Worm (Caenorhabditis elegans) whole organism, L1 larva: ENCODE measurements around the gene srsx-32.

Experiments used
- C04F5.9 ChIP-seq: sonication (generic microtip); optimal IDR thresholded peaks from 2 replicates; lab custom pipeline; 2016; ENCODE audit warnings: missing genetic modification characterization, missing compliant biosample characterization
- F16B12.6 ChIP-seq: fragments of 150-350 bp; optimal IDR thresholded peaks from 2 replicates; lab custom pipeline; 2014; ENCODE audit warnings: missing biosample characterization, missing genetic modification characterization
- aha-1 ChIP-seq: fragments of 150-350 bp; optimal IDR thresholded peaks from 2 replicates; lab custom pipeline; 2014; ENCODE audit warnings: missing biosample characterization, missing genetic modification characterization
- alr-1 ChIP-seq: fragments of 200-800 bp; sonication (Bioruptor generic); optimal IDR thresholded peaks from 2 replicates; lab custom pipeline; 2018; ENCODE audit warnings: borderline replicate concordance, mild to moderate bottlenecking, missing genetic modification characterization, missing compliant biosample characterization
- aly-2 ChIP-seq: fragments of 150-350 bp; optimal IDR thresholded peaks from 2 replicates; lab custom pipeline; 2014; ENCODE audit warnings: missing biosample characterization, missing genetic modification characterization
- ama-1 ChIP-seq: fragments of 150-350 bp; optimal IDR thresholded peaks from 2 replicates; lab custom pipeline; 2014
- blmp-1 ChIP-seq: fragments of 150-350 bp; optimal IDR thresholded peaks from 2 replicates; lab custom pipeline; 2014; ENCODE audit warnings: missing biosample characterization, missing genetic modification characterization
- ceh-63 ChIP-seq: fragments of 200-800 bp; sonication (Bioruptor generic); optimal IDR thresholded peaks from 2 replicates; lab custom pipeline; 2018; ENCODE audit warnings: mild to moderate bottlenecking, missing genetic modification characterization, missing compliant biosample characterization
- ceh-82 ChIP-seq, 3 experiments: fragments of 150-350 bp in 1 of 3; sonication (generic microtip) in 2 of 3; optimal IDR thresholded peaks; 2 replicates each; lab custom pipeline; 2014 to 2017; ENCODE audit warnings: missing biosample characterization in 3 of 3, missing genetic modification characterization in 3 of 3
- ceh-90 ChIP-seq: sonication (generic microtip); optimal IDR thresholded peaks from 2 replicates; lab custom pipeline; 2016; ENCODE audit warnings: missing genetic modification characterization, missing compliant biosample characterization
- ces-1 ChIP-seq: fragments of 150-350 bp; optimal IDR thresholded peaks from 2 replicates; lab custom pipeline; 2014; ENCODE audit warnings: missing biosample characterization, missing genetic modification reagents, missing genetic modification characterization
- dsc-1 ChIP-seq: sonication (generic microtip); optimal IDR thresholded peaks from 2 replicates; lab custom pipeline; 2016; ENCODE audit warnings: mild to moderate bottlenecking, missing genetic modification characterization, missing compliant biosample characterization
- efl-1 ChIP-seq, 4 experiments: fragments of 150-350 bp; optimal IDR thresholded peaks in 3 of 4; peaks in 1 of 4; 1 replicate in 1 of 4; 2 replicates in 3 of 4; lab custom pipeline; 2014; ENCODE audit warnings: missing biosample characterization in 2 of 4, missing genetic modification characterization in 2 of 4, missing genetic modification reagents in 2 of 4
- egl-27 ChIP-seq, 2 experiments: fragments of 150-350 bp in 1 of 2; sonication (generic microtip); optimal IDR thresholded peaks; 3 replicates each; lab custom pipeline; 2017 to 2018; ENCODE audit warnings: missing biosample characterization in 2 of 2, missing genetic modification characterization in 2 of 2, missing genetic modification reagents in 2 of 2
- fkh-4 ChIP-seq: sonication (generic microtip); optimal IDR thresholded peaks from 2 replicates; lab custom pipeline; 2016; ENCODE audit warnings: missing compliant biosample characterization, missing genetic modification characterization, borderline replicate concordance
- fos-1 ChIP-seq: fragments of 150-350 bp; optimal IDR thresholded peaks from 2 replicates; lab custom pipeline; 2014; ENCODE audit warnings: missing biosample characterization, missing genetic modification characterization
- hlh-17 ChIP-seq: fragments of 200-800 bp; sonication (Bioruptor generic); optimal IDR thresholded peaks from 2 replicates; lab custom pipeline; 2018; ENCODE audit warnings: missing genetic modification characterization, mild to moderate bottlenecking, missing compliant biosample characterization, moderate library complexity, borderline replicate concordance
- irx-1 ChIP-seq: sonication (generic microtip); optimal IDR thresholded peaks from 2 replicates; lab custom pipeline; 2016; ENCODE audit warnings: missing genetic modification characterization, missing compliant biosample characterization
- lin-14 ChIP-seq: fragments of 200-800 bp; sonication (Bioruptor generic); optimal IDR thresholded peaks from 2 replicates; lab custom pipeline; 2018; ENCODE audit warnings: mild to moderate bottlenecking, missing genetic modification characterization, moderate library complexity, missing compliant biosample characterization
- lin-35 ChIP-seq, 2 experiments: fragments of 150-350 bp; optimal IDR thresholded peaks; 2 replicates each; lab custom pipeline; 2014; ENCODE audit warnings: missing biosample characterization in 2 of 2, missing genetic modification characterization in 2 of 2, missing genetic modification reagents in 2 of 2
- mef-2 ChIP-seq: fragments of 150-350 bp; optimal IDR thresholded peaks from 2 replicates; lab custom pipeline; 2014; ENCODE audit warnings: missing biosample characterization, missing genetic modification characterization
- nhr-12 ChIP-seq: sonication (generic microtip); optimal IDR thresholded peaks from 2 replicates; lab custom pipeline; 2017; ENCODE audit warnings: missing biosample characterization, missing genetic modification characterization
- nhr-47 ChIP-seq: sonication (generic microtip); optimal IDR thresholded peaks from 2 replicates; lab custom pipeline; 2016; ENCODE audit warnings: mild to moderate bottlenecking, missing genetic modification characterization, moderate library complexity, missing compliant biosample characterization
- nhr-76 ChIP-seq: sonication (generic microtip); optimal IDR thresholded peaks from 2 replicates; lab custom pipeline; 2017; ENCODE audit warnings: missing biosample characterization, missing genetic modification characterization
- nhr-84 ChIP-seq: sonication (generic microtip); optimal IDR thresholded peaks from 2 replicates; lab custom pipeline; 2017; ENCODE audit warnings: missing biosample characterization, missing genetic modification characterization
- nhr-90 ChIP-seq: sonication (generic microtip); optimal IDR thresholded peaks from 2 replicates; lab custom pipeline; 2016; ENCODE audit warnings: mild to moderate bottlenecking, missing genetic modification characterization, missing compliant biosample characterization; ENCODE audit not compliant: poor library complexity
- rnt-1 ChIP-seq: sonication (generic microtip); optimal IDR thresholded peaks from 2 replicates; lab custom pipeline; 2016; ENCODE audit warnings: mild to moderate bottlenecking, missing genetic modification characterization, moderate library complexity, missing compliant biosample characterization
- skn-1 ChIP-seq: fragments of 150-350 bp; optimal IDR thresholded peaks from 2 replicates; lab custom pipeline; 2014; ENCODE audit warnings: missing biosample characterization, missing genetic modification characterization
- snu-23 ChIP-seq: sonication (generic microtip); optimal IDR thresholded peaks from 2 replicates; lab custom pipeline; 2016; ENCODE audit warnings: missing genetic modification characterization, missing compliant biosample characterization
- sptf-1 ChIP-seq: fragments of 150-350 bp; optimal IDR thresholded peaks from 2 replicates; lab custom pipeline; 2014; ENCODE audit warnings: missing biosample characterization, missing genetic modification characterization
- swsn-7 ChIP-seq: sonication (generic microtip); optimal IDR thresholded peaks from 2 replicates; lab custom pipeline; 2016; ENCODE audit warnings: missing genetic modification characterization, missing compliant biosample characterization
- tbx-2 ChIP-seq: sonication (generic microtip); optimal IDR thresholded peaks from 2 replicates; lab custom pipeline; 2016; ENCODE audit warnings: missing genetic modification characterization, missing compliant biosample characterization
- unc-130 ChIP-seq: fragments of 150-350 bp; optimal IDR thresholded peaks from 2 replicates; lab custom pipeline; 2017; ENCODE audit warnings: missing biosample characterization, missing genetic modification characterization, inconsistent platforms
- unc-30 ChIP-seq: sonication (generic microtip); optimal IDR thresholded peaks from 2 replicates; lab custom pipeline; 2017; ENCODE audit warnings: missing biosample characterization, missing genetic modification characterization
- unc-62 ChIP-seq: fragments of 150-350 bp; optimal IDR thresholded peaks from 2 replicates; lab custom pipeline; 2014; ENCODE audit warnings: missing biosample characterization, missing genetic modification reagents, missing genetic modification characterization
- vab-15 ChIP-seq: sonication (generic microtip); optimal IDR thresholded peaks from 2 replicates; lab custom pipeline; 2017; ENCODE audit warnings: missing genotype, mild to moderate bottlenecking, missing genetic modification characterization, missing compliant biosample characterization
- xbp-1 ChIP-seq: sonication (generic microtip); optimal IDR thresholded peaks from 2 replicates; lab custom pipeline; 2016; ENCODE audit warnings: missing genetic modification characterization, missing compliant biosample characterization
- zag-1 ChIP-seq: fragments of 150-350 bp; optimal IDR thresholded peaks from 2 replicates; lab custom pipeline; 2014; ENCODE audit warnings: missing biosample characterization, missing genetic modification characterization

The srsx-32 gene

ce11 chrV:7012617-7013016 lies 4.5 kb upstream of the srsx-32 start, which contains the start of gene srw-127:
Gene srw-127 (plus strand): TSS chrV:7012917.
- TF ChIP-seq egl-27 (tag; optimal IDR thresholded peaks at IDR 0.05; lab: Kevin White, UChicago) (no peak), lin-14 (no peak), unc-30 (tag; lab: Kevin White, UChicago) (no peak), swsn-7 (no peak), aly-2 (no peak), vab-15 (tag; lab: Kevin White, UChicago) (no peak), ces-1 (GFP tag; lab: Kevin White, UChicago) (no peak), efl-1 (optimal IDR thresholded peaks at IDR 0.05; lab: Kevin White, UChicago) (no peak), efl-1 (GFP tag; optimal IDR thresholded peaks at IDR 0.05 in 1 of 2; lab: Kevin White, UChicago) (no peak), unc-62 (no peak), mef-2 (tag; lab: Kevin White, UChicago) (no peak), ceh-63 (GFP tag; lab: Kevin White, UChicago) (no peak), nhr-12 (tag; lab: Kevin White, UChicago) (no peak), nhr-90 (tag; lab: Kevin White, UChicago) (no peak), xbp-1 (tag; lab: Kevin White, UChicago) (no peak), nhr-47 (no peak), fos-1 (tag; lab: Kevin White, UChicago) (no peak), sptf-1 (no peak), nhr-76 (tag; lab: Kevin White, UChicago) (no peak), ceh-82 (tag; optimal IDR thresholded peaks at IDR 0.05; lab: Kevin White, UChicago) (no peak)

ce11 chrV:7015872-7016271 lies 1.3 kb upstream of the srsx-32 start, which contains the start of gene C33G8.13:
Gene C33G8.13 (minus strand): TSS chrV:7015972.
- no peak for TF ChIP-seq F16B12.6
- no peak for TF ChIP-seq irx-1
- no peak for TF ChIP-seq rnt-1 (tag; lab: Kevin White, UChicago)
- TF ChIP-seq snu-23 (GFP tag; lab: Kevin White, UChicago) = no peak
- TF ChIP-seq nhr-12 (tag; lab: Kevin White, UChicago) = no peak
- no peak for TF ChIP-seq blmp-1 (tag; lab: Kevin White, UChicago)
- no peak for TF ChIP-seq lin-35 (GFP tag; optimal IDR thresholded peaks at IDR 0.05; lab: Kevin White, UChicago)
- TF ChIP-seq fos-1 (tag; lab: Kevin White, UChicago) = no peak
- no peak for TF ChIP-seq fkh-4 (tag; lab: Kevin White, UChicago)
- no peak for TF ChIP-seq ces-1 (GFP tag; lab: Kevin White, UChicago)
- no peak for TF ChIP-seq zag-1 (tag; lab: Kevin White, UChicago)
- no peak for TF ChIP-seq unc-130 (tag; lab: Kevin White, UChicago)
- no peak for TF ChIP-seq ceh-90
- TF ChIP-seq aha-1 (tag; lab: Kevin White, UChicago) = no peak
- no peak for TF ChIP-seq nhr-84 (tag; lab: Kevin White, UChicago)
- TF ChIP-seq unc-62 = no peak
- TF ChIP-seq efl-1 (optimal IDR thresholded peaks at IDR 0.05; lab: Kevin White, UChicago) = no peak
- TF ChIP-seq efl-1 (GFP tag; optimal IDR thresholded peaks at IDR 0.05 in 1 of 2; lab: Kevin White, UChicago) = no peak
- no peak for TF ChIP-seq ama-1
- TF ChIP-seq tbx-2 (tag; lab: Kevin White, UChicago) = no peak
- no peak for TF ChIP-seq aly-2

- TF ChIP-seq skn-1 (tag; lab: Kevin White, UChicago) (no peak), alr-1 (tag; lab: Kevin White, UChicago) (no peak), dsc-1 (peak; percentile 76), tbx-2 (tag; lab: Kevin White, UChicago) (no peak), hlh-17 (GFP tag; lab: Kevin White, UChicago) (no peak), C04F5.9 (tag; lab: Kevin White, UChicago) (no peak)
Observed at ce11 chrV:7021772-7022171, 4.6 kb downstream of the srsx-32 start, which contains the start of gene F20A1.4. Gene F20A1.4 (minus strand): TSS chrV:7021872.
